Fruit fly (Drosophila melanogaster): Measurements from ENCODE around the gene CG3081.

CG3081 gene

dm6 chrX:4614325-4614724 is 29.5 kb downstream of the CG3081 start (continued):
- TF ChIP-seq CG2678 (tag; optimal IDR thresholded peaks at IDR 0.05) (peak; percentile 41), Asciz (GFP tag; optimal IDR thresholded peaks at IDR 0.05) (no peak), prd (optimal IDR thresholded peaks at IDR 0.05) (no peak), prd (GFP tag; IDR thresholded peaks at IDR 0.05) (peak; percentile 62; the same call in 2 of the 3 replicates), Oli (tag; optimal IDR thresholded peaks at IDR 0.05) (no peak), CG5245 (GFP tag; optimal IDR thresholded peaks at IDR 0.05) (no peak), pnt (GFP tag; optimal IDR thresholded peaks at IDR 0.05) (no peak), CG7271 (tag; optimal IDR thresholded peaks at IDR 0.05) (no peak), CG13775 (GFP tag; optimal IDR thresholded peaks at IDR 0.05) (no peak), sisA (GFP tag; IDR thresholded peaks at IDR 0.05) (peak; percentile 25; the same call in 1 of the 2 replicates), CG9609 (GFP tag; optimal IDR thresholded peaks at IDR 0.05) (no peak), odd (GFP tag; optimal IDR thresholded peaks at IDR 0.05) (no peak), bcd (GFP tag; optimal IDR thresholded peaks at IDR 0.05) (peak; percentile 2), Mes4 (GFP tag; optimal IDR thresholded peaks at IDR 0.05) (no peak), pzg (GFP tag; optimal IDR thresholded peaks at IDR 0.05) (no peak), CG8290 (GFP tag; optimal IDR thresholded peaks at IDR 0.05) (no peak), CG8290 (tag; optimal IDR thresholded peaks at IDR 0.05) (no peak), CG16779 (GFP tag; IDR thresholded peaks at IDR 0.05) (no peak), CG3065 (GFP tag; optimal IDR thresholded peaks at IDR 0.05) (no peak), Gsc (GFP tag; IDR thresholded peaks at IDR 0.05) (no peak), slp2 (GFP tag; optimal IDR thresholded peaks at IDR 0.05) (no peak), CG1792 (GFP tag; optimal IDR thresholded peaks at IDR 0.05) (no peak), ci (GFP tag; IDR thresholded peaks at IDR 0.05) (0 out of 3 replicates have a peak, but pooled peaks have one; percentile 14), Side (GFP tag; optimal IDR thresholded peaks at IDR 0.05) (no peak), CG14014 (GFP tag; IDR thresholded peaks at IDR 0.05) (no peak), fu2 (GFP tag; optimal IDR thresholded peaks at IDR 0.05) (no peak), CG12942 (GFP tag; optimal IDR thresholded peaks at IDR 0.05) (no peak), esg (GFP tag; conservative IDR thresholded peaks at IDR 0.05) (no peak), ab (GFP tag; optimal IDR thresholded peaks at IDR 0.05) (no peak), knrl (GFP tag; IDR thresholded peaks at IDR 0.05; ENCODE audit: partially characterized antibody) (no peak), CG2129 (GFP tag; IDR thresholded peaks at IDR 0.05; ENCODE audit: partially characterized antibody) (no peak), CG4617 (GFP tag; optimal IDR thresholded peaks at IDR 0.05; ENCODE audit: borderline replicate concordance) (no peak), CG10366 (GFP tag; IDR thresholded peaks at IDR 0.05) (peak; percentile 38; the same call in 1 of the 2 replicates), BEAF-32 (GFP tag; optimal IDR thresholded peaks at IDR 0.05) (no peak), E2f1 (GFP tag; IDR thresholded peaks at IDR 0.05) (peak; percentile 30), CG2875 (GFP tag; optimal IDR thresholded peaks at IDR 0.05) (no peak), sqz (GFP tag; optimal IDR thresholded peaks at IDR 0.05) (no peak), cad (GFP tag; optimal IDR thresholded peaks at IDR 0.05) (no peak), zf30C (GFP tag; optimal IDR thresholded peaks at IDR 0.05) (no peak), CG10959 (GFP tag; IDR thresholded peaks at IDR 0.05) (no peak), lilli (GFP tag; optimal IDR thresholded peaks at IDR 0.05) (peak; percentile 56), CG5180 (GFP tag; optimal IDR thresholded peaks at IDR 0.05) (no peak), CG10209 (GFP tag; optimal IDR thresholded peaks at IDR 0.05) (peak; percentile 3), CG17612 (GFP tag; IDR thresholded peaks at IDR 0.05) (no peak), Hr78 (GFP tag; optimal IDR thresholded peaks at IDR 0.05) (no peak), CG14441 (GFP tag; IDR thresholded peaks at IDR 0.05) (peak; percentile 48; the same call in 1 of the 2 replicates), CG14667 (GFP tag; IDR thresholded peaks at IDR 0.05) (no peak), NC2β (GFP tag; optimal IDR thresholded peaks at IDR 0.05) (no peak), Trl (optimal IDR thresholded peaks at IDR 0.05) (no peak), Trl (GFP tag; optimal IDR thresholded peaks at IDR 0.05) (no peak), CG34422 (GFP tag; IDR thresholded peaks at IDR 0.05) (no peak), usp (GFP tag; optimal IDR thresholded peaks at IDR 0.05) (no peak), az2 (GFP tag; optimal IDR thresholded peaks at IDR 0.05) (no peak)

All from whole organism, embryonic.